Fruit fly (Drosophila melanogaster) whole organism: ENCODE data around the gene Poxm.

Source experiments
- CG8478 ChIP-seq: fragments of >200 bp; optimal IDR thresholded peaks from 2 replicates; lab custom pipeline; 2018; ENCODE audit warnings: inconsistent platforms
- Dll ChIP-seq: fragments of >200 bp; optimal IDR thresholded peaks from 2 replicates; lab custom pipeline; 2017
- EcR ChIP-seq, 2 experiments: fragments of >200 bp; optimal IDR thresholded peaks; 2 replicates each; lab custom pipeline; 2017; ENCODE audit warnings: missing biosample characterization in 2 of 2, missing genetic modification characterization in 2 of 2, missing genetic modification reagents in 2 of 2
- pan ChIP-seq: fragments of >200 bp; optimal IDR thresholded peaks from 2 replicates; lab custom pipeline; 2017
- psq ChIP-seq: fragments of >200 bp; optimal IDR thresholded peaks from 2 replicates; lab custom pipeline; 2017
- usp ChIP-seq: fragments of >200 bp; optimal IDR thresholded peaks from 2 replicates; lab custom pipeline; 2017; ENCODE audit warnings: missing biosample characterization, missing genetic modification characterization, mixed read lengths

Poxm gene

DNA sequence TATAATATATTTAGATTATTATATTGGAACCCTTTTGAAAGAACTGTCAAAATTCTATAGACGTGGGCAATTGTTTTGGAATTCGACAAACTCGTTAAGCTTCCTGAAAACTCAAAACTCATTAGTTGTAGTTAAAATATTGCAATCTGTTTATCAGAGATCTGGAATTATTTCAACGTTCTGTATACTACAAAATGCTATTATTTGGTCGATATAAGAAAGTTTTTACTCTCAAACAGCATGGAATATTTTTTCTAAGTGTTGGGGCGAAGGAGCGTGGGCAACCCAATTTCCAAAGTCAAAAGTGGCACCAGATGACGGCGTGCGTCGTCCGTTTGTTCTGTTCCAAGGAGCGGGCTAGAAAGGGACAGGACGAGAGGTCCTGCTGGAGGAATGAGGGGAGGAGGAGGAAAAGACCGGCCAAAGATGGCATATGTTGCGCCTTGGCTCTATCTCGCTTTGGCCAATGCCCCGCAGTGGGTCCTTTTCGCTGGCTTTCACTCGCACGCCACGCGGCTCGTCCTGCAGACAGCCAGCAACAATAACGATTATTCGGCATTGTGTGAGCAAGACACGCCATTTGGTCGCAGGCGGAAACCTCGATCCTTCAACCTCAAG, 47.8 kb downstream of the Poxm start:
- no peak for TF ChIP-seq usp (GFP tag; lab: Kevin White, UChicago)
- no peak for TF ChIP-seq psq (lab: Kevin White, UChicago)
- TF ChIP-seq Dll (lab: Kevin White, UChicago): no peak
- TF ChIP-seq EcR (GFP tag; optimal IDR thresholded peaks at IDR 0.05; lab: Kevin White, UChicago): no peak

DNA sequence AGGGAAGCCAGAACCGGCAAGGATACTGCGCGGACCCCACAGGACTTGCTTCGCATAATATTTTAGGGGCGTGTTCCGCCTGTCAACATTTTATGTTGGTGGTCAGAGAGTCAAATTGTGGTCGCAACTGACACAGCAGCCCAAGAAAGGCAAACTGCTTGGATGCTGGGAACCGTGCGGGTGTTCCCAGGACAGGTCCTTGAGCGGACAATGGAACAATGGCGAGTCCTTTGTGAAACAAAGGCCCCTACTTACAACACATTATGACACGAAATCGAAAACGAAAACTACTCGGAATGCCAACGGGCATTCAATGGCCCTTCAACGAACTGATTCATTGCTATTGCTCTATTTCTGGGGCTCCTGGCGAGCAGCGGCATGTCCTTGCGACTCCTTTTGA, 49.4 kb downstream of the Poxm start:
- TF ChIP-seq pan (lab: Kevin White, UChicago) (no peak), usp (GFP tag; lab: Kevin White, UChicago) (no peak), EcR (GFP tag; optimal IDR thresholded peaks at IDR 0.05; lab: Kevin White, UChicago) (no peak)

DNA sequence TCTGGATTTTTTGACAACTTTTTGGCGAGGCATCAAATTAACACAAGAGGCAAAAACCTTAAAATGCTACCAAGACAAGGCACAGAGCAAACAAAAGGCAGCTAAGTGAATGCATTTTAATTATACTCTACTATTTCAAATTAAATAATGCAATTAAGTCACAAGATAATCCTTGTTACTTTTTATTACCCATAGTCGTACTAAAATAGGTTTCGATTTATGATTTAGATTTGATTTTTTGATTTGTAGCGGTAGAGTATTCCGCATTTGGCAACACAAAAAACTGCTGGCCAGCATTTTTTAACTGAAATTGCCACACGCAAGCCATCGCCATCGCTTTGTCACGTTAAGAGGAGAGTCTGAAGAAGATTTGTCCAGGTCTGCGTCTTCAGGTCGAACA, 50.9 kb downstream of the Poxm start:
- TF ChIP-seq Dll (lab: Kevin White, UChicago): no peak
- TF ChIP-seq pan (lab: Kevin White, UChicago): no peak
- TF ChIP-seq psq (lab: Kevin White, UChicago): no peak
- TF ChIP-seq EcR (GFP tag; optimal IDR thresholded peaks at IDR 0.05; lab: Kevin White, UChicago): no peak
- TF ChIP-seq usp (GFP tag; lab: Kevin White, UChicago): no peak
- TF ChIP-seq CG8478: no peak

DNA sequence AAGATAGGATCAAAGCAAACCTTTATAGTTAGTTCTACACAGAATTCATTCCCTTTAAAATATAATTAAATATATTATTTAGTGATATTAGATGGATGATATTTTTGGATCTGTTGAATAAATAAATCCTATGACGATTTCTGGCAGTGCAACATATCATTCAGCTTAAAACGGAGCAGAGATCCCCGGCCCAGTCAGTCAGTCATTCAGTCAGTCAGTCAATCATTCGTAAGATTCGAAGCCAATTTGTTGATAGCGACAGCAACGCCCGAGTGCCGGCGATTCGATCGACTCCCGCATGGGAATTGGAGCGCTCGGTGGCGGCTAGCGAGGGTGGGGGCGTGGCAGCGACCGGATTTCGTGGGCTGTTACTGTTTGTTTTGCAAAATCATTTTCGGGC, 53.6 kb downstream of the Poxm start:
- TF ChIP-seq CG8478 (no peak), EcR (GFP tag; optimal IDR thresholded peaks at IDR 0.05; lab: Kevin White, UChicago) (no peak), usp (GFP tag; lab: Kevin White, UChicago) (no peak), psq (lab: Kevin White, UChicago) (no peak), pan (lab: Kevin White, UChicago) (no peak), Dll (lab: Kevin White, UChicago) (no peak)

DNA sequence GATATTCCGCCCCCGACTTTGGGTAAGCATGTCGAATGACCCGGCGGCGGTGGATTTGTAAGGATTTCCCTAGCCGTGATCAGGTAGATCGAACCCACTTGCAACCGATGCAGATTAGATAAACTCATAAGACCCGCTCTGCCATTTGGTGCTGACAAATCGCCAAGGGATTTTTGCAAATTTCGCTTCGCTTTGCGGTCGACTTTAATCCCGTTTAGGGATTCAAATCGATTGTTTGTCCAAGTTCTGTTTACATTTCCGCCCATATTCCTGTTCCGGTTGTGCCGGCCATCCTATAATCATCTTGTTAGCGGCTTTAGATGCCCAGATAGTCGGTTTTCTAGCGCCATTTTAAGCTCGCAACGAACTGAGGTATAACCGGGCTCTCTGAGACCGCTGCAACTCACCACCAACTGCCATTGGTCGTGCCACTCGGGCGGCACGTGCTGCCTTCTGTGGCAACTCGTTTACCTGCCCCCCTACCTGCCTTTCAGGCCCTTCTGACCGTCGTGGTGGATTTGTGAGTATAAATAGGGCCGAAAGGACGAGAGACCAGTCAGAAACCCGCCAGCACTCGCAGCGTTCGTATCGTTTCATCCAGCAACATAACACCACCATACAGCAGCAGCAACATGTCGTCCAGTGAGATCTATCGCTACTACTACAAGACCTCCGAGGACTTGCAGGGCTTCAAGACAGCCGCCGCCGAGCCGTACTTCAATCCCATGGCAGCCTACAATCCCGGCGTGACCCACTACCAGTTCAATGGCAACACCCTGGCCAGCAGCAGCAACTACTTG, 55.9 kb downstream of the Poxm start, which contains the start of gene ato:
Gene ato (plus strand): TSS at position 559 of the 800 bp plus-strand sequence.
- TF ChIP-seq CG8478 (no peak), psq (lab: Kevin White, UChicago) (no peak), EcR (GFP tag; optimal IDR thresholded peaks at IDR 0.05; lab: Kevin White, UChicago) (no peak), Dll (lab: Kevin White, UChicago) (no peak), usp (GFP tag; lab: Kevin White, UChicago) (no peak), pan (lab: Kevin White, UChicago) (no peak)

DNA sequence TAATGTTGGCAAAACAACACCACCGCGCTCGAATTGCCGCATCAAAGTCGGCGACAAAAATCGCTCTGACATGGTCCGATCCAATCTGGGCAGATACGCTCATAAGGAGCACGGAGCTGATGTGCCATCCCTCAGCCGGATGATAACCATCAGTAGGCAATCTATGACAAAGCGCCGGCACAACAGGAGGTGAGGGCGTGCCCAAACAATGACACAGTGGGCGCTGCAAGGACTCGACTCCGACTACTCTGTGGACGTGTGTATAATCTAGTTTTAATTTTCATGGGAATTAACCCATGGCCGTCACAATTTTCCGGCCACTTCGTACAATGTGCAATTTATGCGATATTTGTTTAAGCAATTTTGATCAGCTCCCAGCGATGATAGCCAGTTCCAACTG, 58.6 kb downstream of the Poxm start:
- TF ChIP-seq psq (lab: Kevin White, UChicago): no peak
- TF ChIP-seq usp (GFP tag; lab: Kevin White, UChicago): no peak

DNA sequence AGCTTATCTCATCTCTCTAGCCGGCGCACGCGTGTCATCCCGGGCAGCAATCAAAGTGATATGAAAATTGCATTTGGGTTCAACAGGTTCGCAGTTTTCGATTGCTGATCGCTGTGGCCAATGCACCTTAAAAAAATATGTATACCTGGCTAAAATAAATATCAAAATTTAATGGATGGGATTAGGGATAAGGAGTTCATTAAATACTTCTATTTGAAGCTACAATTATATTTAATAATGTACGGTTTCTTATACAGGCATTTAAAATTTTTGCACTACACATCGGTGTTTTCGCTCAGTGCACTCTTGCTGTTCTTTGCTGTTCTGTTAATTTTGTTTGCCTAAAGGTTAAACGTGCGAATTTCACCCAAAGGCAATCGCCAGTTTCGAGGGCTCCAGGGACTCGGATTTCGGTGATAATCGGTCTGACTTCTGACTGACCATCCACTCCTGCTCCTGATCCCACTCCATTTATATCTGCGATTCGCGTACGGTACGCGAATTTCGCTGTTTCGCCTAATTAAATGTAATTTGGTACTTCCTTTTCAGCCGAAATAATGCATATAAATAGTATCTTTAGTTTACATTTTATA, 60.9 kb downstream of the Poxm start:
- TF ChIP-seq psq (lab: Kevin White, UChicago) (no peak), usp (GFP tag; lab: Kevin White, UChicago) (no peak), EcR (GFP tag; optimal IDR thresholded peaks at IDR 0.05; lab: Kevin White, UChicago) (no peak), pan (lab: Kevin White, UChicago) (no peak), CG8478 (no peak), Dll (lab: Kevin White, UChicago) (no peak)

DNA sequence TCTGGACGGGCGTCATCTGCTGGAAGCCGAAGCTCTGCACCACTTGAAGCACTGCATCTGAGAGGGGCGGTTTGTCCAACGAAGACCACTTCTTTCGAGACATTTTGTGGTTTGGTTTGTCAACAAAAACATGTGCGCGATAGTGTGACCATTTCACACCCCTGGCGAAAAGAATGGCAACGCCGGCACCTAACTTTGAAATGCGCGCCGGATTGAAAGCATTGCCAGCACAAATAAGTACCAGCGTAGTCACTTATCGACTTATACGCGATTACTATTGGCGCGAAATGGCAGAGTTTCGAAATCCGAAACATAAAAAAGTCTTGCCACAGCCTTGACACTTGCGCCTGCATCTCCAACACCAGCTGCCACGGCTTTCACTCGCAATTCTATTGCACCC, 63.9 kb downstream of the Poxm start, which contains the start of gene CG9630:
Gene CG9630 (minus strand): TSS at position 157 of the 400 bp plus-strand sequence.
- no peak for TF ChIP-seq Dll (lab: Kevin White, UChicago)
- TF ChIP-seq EcR (GFP tag; optimal IDR thresholded peaks at IDR 0.05; lab: Kevin White, UChicago): no peak
- TF ChIP-seq usp (GFP tag; lab: Kevin White, UChicago): no peak
- no peak for TF ChIP-seq psq (lab: Kevin White, UChicago)
- no peak for TF ChIP-seq CG8478
- TF ChIP-seq pan (lab: Kevin White, UChicago): no peak
